Worm (Caenorhabditis elegans) whole organism, L2 larva: Measurements from ENCODE around the gene egrh-3.
"Not testable (repeated sequence)": the region's sequence is repeated elsewhere in the genome, so short reads cannot be mapped to it uniquely, and the experiment has no call there.

Experiments used
- ZK546.5 ChIP-seq: sonication (generic microtip); optimal IDR thresholded peaks from 2 replicates; lab custom pipeline; 2017; ENCODE audit warnings: missing biosample characterization, missing genetic modification characterization
- aly-2 ChIP-seq: fragments of 150-350 bp; optimal IDR thresholded peaks from 2 replicates; lab custom pipeline; 2014; ENCODE audit warnings: missing biosample characterization, missing genetic modification characterization
- ama-1 ChIP-seq: fragments of 150-350 bp; optimal IDR thresholded peaks from 2 replicates; lab custom pipeline; 2018; ENCODE audit warnings: inconsistent platforms
- blmp-1 ChIP-seq: sonication (generic microtip); optimal IDR thresholded peaks from 2 replicates; lab custom pipeline; 2017; ENCODE audit warnings: missing genetic modification characterization, mild to moderate bottlenecking, missing compliant biosample characterization, antibody characterized with exemption, moderate library complexity; ENCODE audit not compliant: insufficient read depth
- ceh-82 ChIP-seq: fragments of 150-350 bp; optimal IDR thresholded peaks from 2 replicates; lab custom pipeline; 2014; ENCODE audit warnings: missing biosample characterization, missing genetic modification characterization
- gmeb-1 ChIP-seq: fragments of 150-350 bp; optimal IDR thresholded peaks from 2 replicates; lab custom pipeline; 2014; ENCODE audit warnings: missing biosample characterization, missing genetic modification characterization
- mab-5 ChIP-seq: fragments of 150-350 bp; optimal IDR thresholded peaks from 2 replicates; lab custom pipeline; 2014; ENCODE audit warnings: missing biosample characterization, missing genetic modification characterization
- mdl-1 ChIP-seq, 2 experiments: fragments of 150-350 bp in 1 of 2; sonication (generic microtip) in 1 of 2; optimal IDR thresholded peaks; 2 replicates each; lab custom pipeline; 2017; ENCODE audit warnings: missing biosample characterization in 2 of 2, missing genetic modification characterization in 2 of 2
- nhr-11 ChIP-seq: fragments of 150-350 bp; optimal IDR thresholded peaks from 2 replicates; lab custom pipeline; 2014; ENCODE audit warnings: missing biosample characterization, missing genetic modification characterization
- nhr-129 ChIP-seq: fragments of 150-350 bp; optimal IDR thresholded peaks from 2 replicates; lab custom pipeline; 2014; ENCODE audit warnings: missing biosample characterization, missing genetic modification characterization
- sma-3 ChIP-seq: sonication (generic microtip); optimal IDR thresholded peaks from 2 replicates; lab custom pipeline; 2016; ENCODE audit warnings: missing genetic modification reagents, missing genetic modification characterization, missing compliant biosample characterization
- unc-39 ChIP-seq: fragments of 150-350 bp; optimal IDR thresholded peaks from 2 replicates; lab custom pipeline; 2014; ENCODE audit warnings: missing biosample characterization, missing genetic modification characterization
- ztf-11 ChIP-seq: sonication (generic microtip); optimal IDR thresholded peaks from 2 replicates; lab custom pipeline; 2017; ENCODE audit warnings: missing biosample characterization, missing genetic modification characterization

DNA sequence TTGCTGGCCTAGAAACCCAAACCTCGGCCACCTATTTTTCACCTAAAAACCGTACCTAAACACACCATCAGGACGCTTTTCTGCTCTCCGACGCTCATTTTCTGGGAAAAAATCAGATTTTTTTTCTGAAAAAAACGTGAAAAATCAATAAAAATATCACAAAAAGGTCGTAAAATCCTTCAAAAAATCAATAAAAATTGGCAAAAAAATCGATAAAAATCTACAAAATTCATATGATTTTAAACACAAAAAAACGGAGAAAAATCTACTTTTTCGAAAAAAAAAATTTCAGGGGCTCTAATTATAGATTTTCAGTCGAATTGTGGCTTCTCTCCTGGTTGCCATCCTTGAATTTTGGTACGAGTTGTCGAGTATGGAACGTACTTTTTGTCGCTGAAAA lies 27.9 kb upstream of the egrh-3 start, which contains the start of gene Y94H6A.7:
- TF ChIP-seq mdl-1 (tag; optimal IDR thresholded peaks at IDR 0.05; lab: Kevin White, UChicago); sma-3 (GFP tag; lab: Kevin White, UChicago); ama-1 (lab: Kevin White, UChicago); unc-39 (tag; lab: Kevin White, UChicago); aly-2 (tag; lab: Kevin White, UChicago); nhr-129 (tag; lab: Kevin White, UChicago); ceh-82 (tag; lab: Kevin White, UChicago); gmeb-1; ZK546.5 (tag; lab: Kevin White, UChicago); nhr-11 (tag; lab: Kevin White, UChicago); blmp-1; ztf-11 (tag; lab: Kevin White, UChicago); mab-5 (tag; lab: Kevin White, UChicago): not testable (repeated sequence)
